Fruit fly (Drosophila melanogaster) whole organism, embryonic: ENCODE measurements around the gene CG11891.

ENCODE experiments used
- CG10366 ChIP-seq: fragments of 200-800 bp; sonication (Bioruptor generic); IDR thresholded peaks from 2 replicates; pipeline ENCODE4 v1.3.6; 2022; ENCODE audit warnings: missing biosample characterization, missing genetic modification characterization
- CG15073 ChIP-seq: fragments of 200-800 bp; sonication (Bioruptor generic); optimal IDR thresholded peaks from 2 replicates; lab custom pipeline; 2016; ENCODE audit warnings: missing biosample characterization, missing genetic modification characterization
- CG18262 ChIP-seq: fragments of 200-800 bp; optimal IDR thresholded peaks from 3 replicates; lab custom pipeline; 2019; ENCODE audit warnings: missing biosample characterization, mild to moderate bottlenecking, missing genetic modification characterization, moderate library complexity
- CG7786 ChIP-seq: fragments of 200-800 bp; sonication (Bioruptor generic); optimal IDR thresholded peaks from 2 replicates; lab custom pipeline; 2016; ENCODE audit warnings: missing biosample characterization, missing genetic modification characterization
- CG9609 ChIP-seq: fragments of 200-800 bp; sonication (Bioruptor generic); optimal IDR thresholded peaks from 3 replicates; lab custom pipeline; 2016; ENCODE audit warnings: missing biosample characterization, missing genetic modification characterization
- fd102C ChIP-seq: fragments of 200-800 bp; sonication (Bioruptor generic); optimal IDR thresholded peaks from 2 replicates; lab custom pipeline; 2018; ENCODE audit warnings: missing biosample characterization, mild to moderate bottlenecking, missing genetic modification characterization, moderate library complexity
- mam ChIP-seq: fragments of 200-800 bp; sonication (Bioruptor generic); optimal IDR thresholded peaks from 3 replicates; lab custom pipeline; 2016; ENCODE audit warnings: missing biosample characterization, missing genetic modification characterization
- pan ChIP-seq, 4 experiments: fragments of >200 bp in 3 of 4; fragments of 200-800 bp in 1 of 4; sonication (Bioruptor generic) in 1 of 4; optimal IDR thresholded peaks in 3 of 4; IDR thresholded peaks in 1 of 4; 2 replicates each; pipeline versions ENCODE4 v1.3.6 to Lab custom; 2017 to 2022; ENCODE audit warnings: missing biosample characterization in 2 of 4, missing genetic modification characterization in 2 of 4, mixed read lengths in 1 of 4

dm6 chr3R:25245052-25245813 is 24.8 kb upstream of the CG11891 start, which contains the start of gene bam:
- TF ChIP-seq mam (GFP tag; lab: Kevin White, UChicago) = no peak
- TF ChIP-seq CG10366 (GFP tag; lab: Robert Waterston, UW) = no peak
- no peak for TF ChIP-seq CG15073
- no peak for TF ChIP-seq CG7786
- TF ChIP-seq CG18262 (tag; lab: Kevin White, UChicago) = no peak
- no peak for TF ChIP-seq pan (optimal IDR thresholded peaks at IDR 0.05; lab: Kevin White, UChicago)
- no peak for TF ChIP-seq pan (GFP tag; optimal IDR thresholded peaks at IDR 0.05 in 1 of 2, IDR thresholded peaks at IDR 0.05 in 1 of 2)
- no peak for TF ChIP-seq CG9609
- TF ChIP-seq fd102C (GFP tag; lab: Kevin White, UChicago) = no peak
